Worm (Caenorhabditis elegans) whole organism, L4 larva: Measurements from ENCODE around the gene E02C12.8.

ENCODE experiments used
- F10B5.3 ChIP-seq: sonication (generic microtip); optimal IDR thresholded peaks from 2 replicates; lab custom pipeline; 2016; ENCODE audit warnings: mild to moderate bottlenecking, missing genetic modification characterization, missing compliant biosample characterization
- F37D6.2 ChIP-seq: sonication (generic microtip); optimal IDR thresholded peaks from 2 replicates; lab custom pipeline; 2016; ENCODE audit warnings: mild to moderate bottlenecking, missing genetic modification characterization, missing compliant biosample characterization
- F44E2.7 ChIP-seq: fragments of 200-800 bp; sonication (Bioruptor generic); IDR thresholded peaks from 2 replicates; pipeline ENCODE4 v2.1.2; 2022; ENCODE audit warnings: missing genetic modification characterization, missing compliant biosample characterization
- T20F7.1 ChIP-seq: fragments of 200-800 bp; sonication (Bioruptor generic); optimal IDR thresholded peaks from 2 replicates; lab custom pipeline; 2018; ENCODE audit warnings: mild to moderate bottlenecking, missing genetic modification characterization, missing compliant biosample characterization
- ZK337.2 ChIP-seq: fragments of 200-800 bp; sonication (Bioruptor generic); IDR thresholded peaks from 2 replicates; pipeline ENCODE4 v1.3.6; 2022; ENCODE audit warnings: missing genetic modification reagents, missing genetic modification characterization, missing compliant biosample characterization
- ZK546.5 ChIP-seq, 2 experiments: sonication (generic microtip); optimal IDR thresholded peaks; 2 replicates each; lab custom pipeline; 2017; ENCODE audit warnings: missing biosample characterization in 2 of 2, missing genetic modification characterization in 2 of 2
- aha-1 ChIP-seq: fragments of 150-350 bp; peaks from one replicate; lab custom pipeline; 2014; ENCODE audit warnings: missing biosample characterization, missing genetic modification characterization
- aly-2 ChIP-seq: sonication (generic microtip); optimal IDR thresholded peaks from 2 replicates; lab custom pipeline; 2018; ENCODE audit warnings: missing biosample characterization, missing genetic modification characterization
- ceh-20 ChIP-seq: fragments of 200-800 bp; sonication (Bioruptor generic); IDR thresholded peaks from 2 replicates; pipeline ENCODE4 v1.3.6; 2022; ENCODE audit warnings: missing genetic modification reagents, missing genetic modification characterization, missing compliant biosample characterization
- ceh-82 ChIP-seq: sonication (generic microtip); optimal IDR thresholded peaks from 2 replicates; lab custom pipeline; 2017; ENCODE audit warnings: missing biosample characterization, missing genetic modification characterization
- cey-2 ChIP-seq: sonication (generic microtip); optimal IDR thresholded peaks from 3 replicates; lab custom pipeline; 2017; ENCODE audit warnings: missing genetic modification characterization, mild to moderate bottlenecking, missing compliant biosample characterization, antibody characterized with exemption, borderline replicate concordance; ENCODE audit not compliant: insufficient read depth
- ctbp-1 ChIP-seq: fragments of 200-800 bp; sonication (Bioruptor generic); IDR thresholded peaks from 2 replicates; pipeline ENCODE4 v1.3.6; 2022; ENCODE audit warnings: missing genetic modification reagents, missing genetic modification characterization, missing compliant biosample characterization
- daf-16 ChIP-seq, 3 experiments: sonication (generic microtip); optimal IDR thresholded peaks; 2 replicates each; lab custom pipeline; 2016 to 2017; ENCODE audit warnings: missing genetic modification characterization in 3 of 3, missing genetic modification reagents in 3 of 3, mild to moderate bottlenecking in 2 of 3, missing compliant biosample characterization in 2 of 3, missing biosample characterization in 1 of 3, moderate library complexity in 1 of 3
- dmd-6 ChIP-seq: fragments of 200-800 bp; sonication (Bioruptor generic); IDR thresholded peaks from 2 replicates; pipeline ENCODE4 v1.3.6; 2022; ENCODE audit warnings: missing genetic modification reagents, missing genetic modification characterization, missing compliant biosample characterization
- dmd-8 ChIP-seq: fragments of 200-800 bp; sonication (Bioruptor generic); IDR thresholded peaks from 2 replicates; pipeline ENCODE4 v1.3.6; 2022; ENCODE audit warnings: missing genetic modification characterization, missing compliant biosample characterization
- duxl-1 ChIP-seq: sonication (generic microtip); optimal IDR thresholded peaks from 2 replicates; lab custom pipeline; 2016; ENCODE audit warnings: mild to moderate bottlenecking, missing genetic modification characterization, moderate library complexity, missing compliant biosample characterization; ENCODE audit not compliant: poor library complexity
- dve-1 ChIP-seq: sonication (generic microtip); optimal IDR thresholded peaks from 2 replicates; lab custom pipeline; 2017; ENCODE audit warnings: antibody characterized with exemption, mild to moderate bottlenecking, missing genetic modification characterization, missing compliant biosample characterization; ENCODE audit not compliant: insufficient read depth
- egl-43 ChIP-seq: fragments of 200-800 bp; sonication (Bioruptor generic); IDR thresholded peaks from 2 replicates; pipeline ENCODE4 v1.3.6; 2022; ENCODE audit warnings: missing genetic modification reagents, missing genetic modification characterization, missing compliant biosample characterization
- hif-1 ChIP-seq, 2 experiments: sonication (generic microtip); optimal IDR thresholded peaks; 2 replicates each; lab custom pipeline; 2016 to 2017; ENCODE audit warnings: missing compliant biosample characterization in 2 of 2, missing genetic modification characterization in 2 of 2, missing genetic modification reagents in 2 of 2, missing genotype in 2 of 2, mild to moderate bottlenecking in 1 of 2
- hlh-30 ChIP-seq: sonication (generic microtip); optimal IDR thresholded peaks from 2 replicates; lab custom pipeline; 2017; ENCODE audit warnings: antibody characterized with exemption, mild to moderate bottlenecking, missing genetic modification characterization, missing compliant biosample characterization; ENCODE audit not compliant: insufficient read depth
- jun-1 ChIP-seq: fragments of 150-350 bp; optimal IDR thresholded peaks from 2 replicates; lab custom pipeline; 2014; ENCODE audit warnings: missing biosample characterization, missing genetic modification reagents, missing genetic modification characterization
- lin-1 ChIP-seq: fragments of 200-800 bp; sonication (Bioruptor generic); IDR thresholded peaks from 2 replicates; pipeline ENCODE4 v1.3.6; 2022; ENCODE audit warnings: missing genetic modification reagents, missing genetic modification characterization, missing compliant biosample characterization
- lin-15B ChIP-seq: fragments of 150-350 bp; sonication (generic microtip); optimal IDR thresholded peaks from 3 replicates; lab custom pipeline; 2014; ENCODE audit warnings: missing biosample characterization, missing genetic modification characterization
- lin-29 ChIP-seq: fragments of 200-800 bp; sonication (Bioruptor generic); IDR thresholded peaks from 2 replicates; pipeline ENCODE4 v1.3.6; 2022; ENCODE audit warnings: missing genetic modification reagents, missing genetic modification characterization, missing compliant biosample characterization
- lin-38 ChIP-seq: fragments of 200-800 bp; sonication (Bioruptor generic); IDR thresholded peaks from 2 replicates; pipeline ENCODE4 v1.3.6; 2022; ENCODE audit warnings: missing genetic modification reagents, missing genetic modification characterization, missing compliant biosample characterization
- lsy-2 ChIP-seq, 2 experiments: fragments of 150-350 bp in 1 of 2; sonication (generic microtip) in 1 of 2; optimal IDR thresholded peaks; 2 replicates each; lab custom pipeline; 2014 to 2017; ENCODE audit warnings: missing biosample characterization in 2 of 2, missing genetic modification characterization in 2 of 2
- madf-9 ChIP-seq: fragments of 200-800 bp; sonication (Bioruptor generic); conservative IDR thresholded peaks from 2 replicates; pipeline ENCODE4 v1.3.6; 2022; ENCODE audit warnings: missing genetic modification reagents, missing genetic modification characterization, missing compliant biosample characterization
- mes-2 ChIP-seq: sonication (generic microtip); optimal IDR thresholded peaks from 2 replicates; lab custom pipeline; 2016; ENCODE audit warnings: missing genotype, mild to moderate bottlenecking, missing genetic modification characterization, missing compliant biosample characterization; ENCODE audit not compliant: poor library complexity, severe bottlenecking
- mxl-3 ChIP-seq: fragments of 200-800 bp; sonication (Bioruptor generic); optimal IDR thresholded peaks from 2 replicates; lab custom pipeline; 2018; ENCODE audit warnings: mild to moderate bottlenecking, missing genetic modification characterization, missing compliant biosample characterization
- nhr-237 ChIP-seq: sonication (generic microtip); optimal IDR thresholded peaks from 2 replicates; lab custom pipeline; 2017; ENCODE audit warnings: missing biosample characterization, missing genetic modification characterization
- nhr-28 ChIP-seq: fragments of 150-350 bp; optimal IDR thresholded peaks from 2 replicates; lab custom pipeline; 2014; ENCODE audit warnings: missing biosample characterization, missing genetic modification characterization
- nhr-48 ChIP-seq: sonication (generic microtip); optimal IDR thresholded peaks from 2 replicates; lab custom pipeline; 2016; ENCODE audit warnings: mild to moderate bottlenecking, missing genetic modification characterization, missing compliant biosample characterization
- nhr-77 ChIP-seq: fragments of 150-350 bp; optimal IDR thresholded peaks from 2 replicates; lab custom pipeline; 2014; ENCODE audit warnings: missing biosample characterization, missing genetic modification characterization
- pqm-1 ChIP-seq: sonication (generic microtip); optimal IDR thresholded peaks from 2 replicates; lab custom pipeline; 2017; ENCODE audit warnings: missing biosample characterization, missing genetic modification characterization
- rbr-2 ChIP-seq: sonication (generic microtip); optimal IDR thresholded peaks from 2 replicates; lab custom pipeline; 2016; ENCODE audit warnings: missing genotype, missing genetic modification characterization, missing compliant biosample characterization
- saeg-2 ChIP-seq: fragments of 200-800 bp; sonication (Bioruptor generic); IDR thresholded peaks from 2 replicates; pipeline ENCODE4 v1.3.6; 2022; ENCODE audit warnings: missing genetic modification reagents, missing genetic modification characterization, missing compliant biosample characterization
- sdz-12 ChIP-seq: fragments of 200-800 bp; sonication (Bioruptor generic); optimal IDR thresholded peaks from 2 replicates; lab custom pipeline; 2018; ENCODE audit warnings: mild to moderate bottlenecking, missing genetic modification characterization, missing compliant biosample characterization
- set-16 ChIP-seq: fragments of 200-800 bp; sonication (Bioruptor generic); IDR thresholded peaks from 2 replicates; pipeline ENCODE4 v1.3.6; 2022; ENCODE audit warnings: missing genetic modification reagents, missing genetic modification characterization, missing compliant biosample characterization
- snpc-4 ChIP-seq: fragments of 150-350 bp; optimal IDR thresholded peaks from 2 replicates; lab custom pipeline; 2014; ENCODE audit warnings: missing biosample characterization, missing genetic modification characterization
- spr-3 ChIP-seq: fragments of 200-800 bp; sonication (Bioruptor generic); optimal IDR thresholded peaks from 2 replicates; lab custom pipeline; 2018; ENCODE audit warnings: mild to moderate bottlenecking, missing genetic modification characterization, missing compliant biosample characterization
- tag-97 ChIP-seq: fragments of 200-800 bp; sonication (Bioruptor generic); IDR thresholded peaks from 2 replicates; pipeline ENCODE4 v1.3.6; 2022; ENCODE audit warnings: missing genetic modification characterization, missing compliant biosample characterization
- unc-62 ChIP-seq, 3 experiments: fragments of 150-350 bp in 1 of 3; sonication (generic microtip); optimal IDR thresholded peaks in 2 of 3; peaks in 1 of 3; 1 replicate in 1 of 3; 2 replicates in 2 of 3; lab custom pipeline; 2014 to 2017; ENCODE audit warnings: missing biosample characterization in 3 of 3, missing genetic modification characterization in 3 of 3, missing genetic modification reagents in 3 of 3, missing genotype in 1 of 3
- zfp-3 ChIP-seq: fragments of 200-800 bp; sonication (Bioruptor generic); conservative IDR thresholded peaks from 2 replicates; pipeline ENCODE4 v1.3.6; 2022; ENCODE audit warnings: missing genetic modification reagents, missing genetic modification characterization, missing compliant biosample characterization
- zip-2 ChIP-seq: fragments of 150-350 bp; optimal IDR thresholded peaks from 2 replicates; lab custom pipeline; 2014; ENCODE audit warnings: missing biosample characterization, missing genetic modification characterization
- ztf-7 ChIP-seq: fragments of 150-350 bp; optimal IDR thresholded peaks from 2 replicates; lab custom pipeline; 2014; ENCODE audit warnings: missing biosample characterization, missing genetic modification characterization

Gene E02C12.8

DNA sequence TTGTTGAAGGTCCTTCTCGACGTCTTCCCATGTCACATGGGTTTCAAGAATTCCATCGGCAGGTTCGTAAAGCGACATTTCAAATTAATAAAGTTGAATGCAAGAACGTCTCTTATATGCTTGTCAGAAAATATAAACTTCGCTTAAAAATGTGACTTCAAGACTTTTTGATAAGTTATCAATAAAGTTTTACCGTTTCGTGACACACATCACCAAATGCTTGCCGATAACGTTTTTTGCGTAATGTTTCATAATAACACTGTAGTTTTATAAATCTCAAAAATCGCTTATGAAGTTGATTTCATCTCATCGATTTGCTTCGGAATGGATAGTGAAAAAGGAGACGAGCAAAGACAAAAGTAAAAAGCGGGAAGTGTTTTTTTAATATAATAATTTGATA lies at the start of gene E02C12.8:
E02C12.8 (minus strand) TSS at position 141 of the 400 bp plus-strand sequence.
- TF ChIP-seq daf-16 (GFP tag; optimal IDR thresholded peaks at IDR 0.05; lab: Kevin White, UChicago) (no peak), daf-16 (tag; optimal IDR thresholded peaks at IDR 0.05; lab: Kevin White, UChicago) (peak; percentile 54), ceh-82 (no peak), cey-2 (tag; lab: Kevin White, UChicago) (no peak), lin-1 (0 out of 2 replicates have a peak, but pooled peaks have one; percentile 14), dmd-8 (GFP tag; lab: Robert Waterston, UW) (no peak), hlh-30 (tag; lab: Kevin White, UChicago) (peak; percentile 2), ctbp-1 (GFP tag; lab: Robert Waterston, UW) (no peak), set-16 (GFP tag; lab: Robert Waterston, UW) (no peak), mxl-3 (GFP tag; lab: Kevin White, UChicago) (peak; percentile 17), snpc-4 (no peak), F37D6.2 (tag; lab: Kevin White, UChicago) (no peak), lsy-2 (tag; optimal IDR thresholded peaks at IDR 0.05; lab: Kevin White, UChicago) (no peak), sdz-12 (GFP tag; lab: Kevin White, UChicago) (no peak), dmd-6 (GFP tag; lab: Robert Waterston, UW) (peak; percentile 80), ceh-20 (GFP tag; lab: Robert Waterston, UW) (no peak), zfp-3 (GFP tag; lab: Robert Waterston, UW) (no peak), egl-43 (GFP tag; lab: Robert Waterston, UW) (no peak), nhr-48 (tag; lab: Kevin White, UChicago) (no peak), T20F7.1 (GFP tag; lab: Kevin White, UChicago) (peak; percentile 23), nhr-77 (tag; lab: Kevin White, UChicago) (no peak), aly-2 (tag; lab: Kevin White, UChicago) (no peak), ztf-7 (tag; lab: Kevin White, UChicago) (no peak), dve-1 (peak; percentile 56), hif-1 (tag; optimal IDR thresholded peaks at IDR 0.05; lab: Kevin White, UChicago) (no peak), pqm-1 (tag; lab: Kevin White, UChicago) (peak; percentile 93), F44E2.7 (GFP tag; lab: Robert Waterston, UW) (no peak), duxl-1 (tag; lab: Kevin White, UChicago) (no peak), zip-2 (peak; percentile 58), unc-62 (GFP tag; optimal IDR thresholded peaks at IDR 0.05 in 1 of 2; lab: Kevin White, UChicago) (peak in 1 of 2 experiments; percentile 9), unc-62 (tag; optimal IDR thresholded peaks at IDR 0.05; lab: Kevin White, UChicago) (no peak), jun-1 (tag; lab: Kevin White, UChicago) (no peak), aha-1 (tag; lab: Kevin White, UChicago) (no peak), nhr-28 (tag; lab: Kevin White, UChicago) (peak; percentile 72), lin-15B (tag; lab: Kevin White, UChicago) (no peak), ZK546.5 (tag; optimal IDR thresholded peaks at IDR 0.05; lab: Kevin White, UChicago) (no peak), rbr-2 (tag; lab: Kevin White, UChicago) (no peak)

DNA sequence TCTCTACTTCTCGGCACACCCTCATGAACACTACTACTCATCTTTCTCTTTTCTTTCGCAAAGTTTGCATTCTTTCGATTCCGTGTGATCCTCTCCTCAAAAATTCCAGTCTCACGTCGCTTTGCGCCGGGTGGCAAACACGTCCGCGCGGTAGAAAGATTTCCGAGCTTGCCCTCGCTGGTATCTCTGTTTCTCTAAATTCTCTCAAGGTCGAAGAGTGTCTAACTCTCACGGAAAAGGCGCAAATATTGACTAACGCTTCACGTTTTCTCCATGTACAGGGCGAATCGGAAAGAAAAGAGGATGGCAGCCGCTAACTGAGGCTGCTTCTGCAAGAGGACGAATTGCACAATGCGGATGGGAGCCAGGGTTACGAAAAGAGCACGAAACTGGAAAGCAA lies 49.3 kb upstream of the E02C12.8 start:
- no peak for TF ChIP-seq nhr-237 (tag; lab: Kevin White, UChicago)
- TF ChIP-seq cey-2 (tag; lab: Kevin White, UChicago), result no peak
- TF ChIP-seq aha-1 (tag; lab: Kevin White, UChicago), result peak; percentile 81
- TF ChIP-seq lin-29 (GFP tag; lab: Robert Waterston, UW), result no peak
- TF ChIP-seq spr-3 (GFP tag; lab: Kevin White, UChicago), result no peak
- no peak for TF ChIP-seq dmd-6 (GFP tag; lab: Robert Waterston, UW)
- TF ChIP-seq mes-2 (tag; lab: Kevin White, UChicago), result peak; percentile 12
- peak; percentile 25; the same call in 1 of the 2 replicates for TF ChIP-seq set-16 (GFP tag; lab: Robert Waterston, UW)
- TF ChIP-seq madf-9 (GFP tag; lab: Robert Waterston, UW), result peak; percentile 44; the same call in 1 of the 2 replicates
- no peak for TF ChIP-seq saeg-2 (GFP tag; lab: Robert Waterston, UW)
- TF ChIP-seq F10B5.3, result no peak
- no peak for TF ChIP-seq tag-97 (GFP tag; lab: Robert Waterston, UW)
- TF ChIP-seq aly-2 (tag; lab: Kevin White, UChicago), result no peak
- TF ChIP-seq ZK337.2 (GFP tag; lab: Robert Waterston, UW), result no peak
- TF ChIP-seq zfp-3 (GFP tag; lab: Robert Waterston, UW), result no peak
- TF ChIP-seq pqm-1 (tag; lab: Kevin White, UChicago), result no peak
- TF ChIP-seq lin-38 (GFP tag; lab: Robert Waterston, UW), result no peak
- TF ChIP-seq, all 104 proteins: peak for 4
